Worm (Caenorhabditis elegans) whole organism, young adult: ENCODE measurements around the gene C34C12.8.

ENCODE experiments used
- C17E4.6 ChIP-seq: fragments of 200-800 bp; sonication (Bioruptor generic); IDR thresholded peaks from 2 replicates; pipeline ENCODE4 v1.3.6; 2022; ENCODE audit warnings: missing genetic modification reagents, missing genetic modification characterization, missing compliant biosample characterization
- D2030.7 ChIP-seq: fragments of 200-800 bp; sonication (Bioruptor generic); IDR thresholded peaks from 2 replicates; pipeline ENCODE4 v1.3.6; 2022; ENCODE audit warnings: missing genetic modification reagents, missing genetic modification characterization, missing compliant biosample characterization
- F33H1.4 ChIP-seq: fragments of 200-800 bp; sonication (Bioruptor generic); IDR thresholded peaks from 2 replicates; pipeline ENCODE4 v1.3.6; 2022; ENCODE audit warnings: missing genetic modification reagents, missing genetic modification characterization, missing compliant biosample characterization
- F37B4.10 ChIP-seq: fragments of 200-800 bp; sonication (Bioruptor generic); IDR thresholded peaks from 2 replicates; pipeline ENCODE4 v1.3.6; 2022; ENCODE audit warnings: missing genetic modification characterization, missing compliant biosample characterization
- K11D2.4 ChIP-seq: fragments of 200-800 bp; sonication (Bioruptor generic); IDR thresholded peaks from 2 replicates; pipeline ENCODE4 v1.3.6; 2022; ENCODE audit warnings: missing genetic modification reagents, missing genetic modification characterization, missing compliant biosample characterization
- T07F8.4 ChIP-seq: sonication (generic microtip); optimal IDR thresholded peaks from 2 replicates; lab custom pipeline; 2016; ENCODE audit warnings: mild to moderate bottlenecking, missing genetic modification characterization, moderate library complexity, missing compliant biosample characterization
- T26A5.8 ChIP-seq: sonication (generic microtip); optimal IDR thresholded peaks from 2 replicates; lab custom pipeline; 2016; ENCODE audit warnings: missing genetic modification characterization, missing compliant biosample characterization
- Y53G8AR.9 ChIP-seq: fragments of 200-800 bp; sonication (Bioruptor generic); conservative IDR thresholded peaks from 2 replicates; pipeline ENCODE4 v1.3.6; 2022; ENCODE audit warnings: missing genetic modification reagents, missing genetic modification characterization, missing compliant biosample characterization
- Y67H2A.10 ChIP-seq: fragments of 200-800 bp; sonication (Bioruptor generic); conservative IDR thresholded peaks from 2 replicates; pipeline ENCODE4 v1.3.6; 2022; ENCODE audit warnings: missing genetic modification reagents, missing genetic modification characterization, missing compliant biosample characterization
- Y79H2A.3 ChIP-seq: fragments of 200-800 bp; sonication (Bioruptor generic); conservative IDR thresholded peaks from 2 replicates; pipeline ENCODE4 v1.3.6; 2022; ENCODE audit warnings: missing genetic modification reagents, missing genetic modification characterization, missing compliant biosample characterization
- ZK185.1 ChIP-seq: sonication (generic microtip); optimal IDR thresholded peaks from 2 replicates; lab custom pipeline; 2016; ENCODE audit warnings: mild to moderate bottlenecking, missing genetic modification characterization, missing compliant biosample characterization; ENCODE audit not compliant: poor library complexity, severe bottlenecking
- akir-1 ChIP-seq: fragments of 200-800 bp; sonication (Bioruptor generic); optimal IDR thresholded peaks from 2 replicates; lab custom pipeline; 2018; ENCODE audit warnings: mild to moderate bottlenecking, missing genetic modification characterization, moderate library complexity, missing compliant biosample characterization
- ama-1 ChIP-seq, 3 experiments: fragments of 150-350 bp in 1 of 3; sonication (generic microtip) in 2 of 3; optimal IDR thresholded peaks; 2 replicates each; lab custom pipeline; 2014 to 2018; ENCODE audit warnings: missing biosample characterization in 2 of 3, missing genetic modification characterization in 2 of 3, missing genetic modification reagents in 2 of 3
- attf-3 ChIP-seq: fragments of 200-800 bp; sonication (Bioruptor generic); conservative IDR thresholded peaks from 2 replicates; pipeline ENCODE4 v1.3.6; 2022; ENCODE audit warnings: missing genetic modification reagents, missing genetic modification characterization, missing compliant biosample characterization
- attf-5 ChIP-seq: fragments of 200-800 bp; sonication (Bioruptor generic); optimal IDR thresholded peaks from 2 replicates; lab custom pipeline; 2018; ENCODE audit warnings: mild to moderate bottlenecking, missing genetic modification characterization, missing compliant biosample characterization
- bed-2 ChIP-seq: fragments of 200-800 bp; sonication (Bioruptor generic); IDR thresholded peaks from 2 replicates; pipeline ENCODE4 v1.3.6; 2022; ENCODE audit warnings: missing genetic modification reagents, missing genetic modification characterization, missing compliant biosample characterization
- cebp-1 ChIP-seq, 2 experiments: fragments of 200-800 bp in 1 of 2; sonication (Bioruptor generic) in 1 of 2; sonication (generic microtip) in 1 of 2; IDR thresholded peaks in 1 of 2; optimal IDR thresholded peaks in 1 of 2; 2 replicates each; pipeline versions ENCODE4 v1.3.6 to Lab custom; 2017 to 2022; ENCODE audit warnings: missing compliant biosample characterization in 2 of 2, missing genetic modification characterization in 2 of 2, mild to moderate bottlenecking in 1 of 2, missing genetic modification reagents in 1 of 2, moderate library complexity in 1 of 2
- ceh-91 ChIP-seq: fragments of 200-800 bp; sonication (Bioruptor generic); IDR thresholded peaks from 2 replicates; pipeline ENCODE4 v1.3.6; 2022; ENCODE audit warnings: missing genetic modification reagents, missing genetic modification characterization, missing compliant biosample characterization
- egl-18 ChIP-seq: fragments of 200-800 bp; sonication (Bioruptor generic); IDR thresholded peaks from 2 replicates; pipeline ENCODE4 v1.3.6; 2022; ENCODE audit warnings: missing genetic modification reagents, missing genetic modification characterization, missing compliant biosample characterization
- egrh-3 ChIP-seq: fragments of 200-800 bp; sonication (Bioruptor generic); IDR thresholded peaks from 2 replicates; pipeline ENCODE4 v1.3.6; 2022; ENCODE audit warnings: missing genetic modification reagents, missing genetic modification characterization, missing compliant biosample characterization
- ets-4 ChIP-seq: fragments of 200-800 bp; sonication (Bioruptor generic); optimal IDR thresholded peaks from 2 replicates; lab custom pipeline; 2018; ENCODE audit warnings: mild to moderate bottlenecking, missing genetic modification characterization, missing compliant biosample characterization
- him-1 ChIP-seq: sonication (generic microtip); optimal IDR thresholded peaks from 2 replicates; lab custom pipeline; 2016; ENCODE audit warnings: missing genotype, missing genetic modification reagents, missing genetic modification characterization, missing compliant biosample characterization
- hmg-1.2 ChIP-seq: fragments of 200-800 bp; sonication (Bioruptor generic); IDR thresholded peaks from 2 replicates; pipeline ENCODE4 v1.3.6; 2022; ENCODE audit warnings: missing genetic modification reagents, missing genetic modification characterization, missing compliant biosample characterization
- let-526 ChIP-seq: fragments of 200-800 bp; sonication (Bioruptor generic); IDR thresholded peaks from 2 replicates; pipeline ENCODE4 v1.3.6; 2022; ENCODE audit warnings: missing genetic modification reagents, missing genetic modification characterization, missing compliant biosample characterization
- lin-26 ChIP-seq: fragments of 200-800 bp; sonication (Bioruptor generic); IDR thresholded peaks from 2 replicates; pipeline ENCODE4 v1.3.6; 2022; ENCODE audit warnings: missing genetic modification reagents, missing genetic modification characterization, missing compliant biosample characterization
- lin-35 ChIP-seq, 3 experiments: fragments of 150-350 bp in 2 of 3; sonication (generic microtip) in 1 of 3; optimal IDR thresholded peaks; 2 replicates each; lab custom pipeline; 2014 to 2018; ENCODE audit warnings: missing biosample characterization in 3 of 3, missing genetic modification characterization in 3 of 3, missing genetic modification reagents in 3 of 3
- lin-40 ChIP-seq: sonication (generic microtip); optimal IDR thresholded peaks from 2 replicates; lab custom pipeline; 2016; ENCODE audit warnings: missing genetic modification characterization, mild to moderate bottlenecking, missing compliant biosample characterization, missing genotype, missing genetic modification reagents
- lsl-1 ChIP-seq: fragments of 200-800 bp; sonication (Bioruptor generic); optimal IDR thresholded peaks from 2 replicates; lab custom pipeline; 2018; ENCODE audit warnings: mild to moderate bottlenecking, missing genetic modification characterization, moderate library complexity, missing compliant biosample characterization
- madf-3 ChIP-seq: fragments of 200-800 bp; sonication (Bioruptor generic); IDR thresholded peaks from 2 replicates; pipeline ENCODE4 v1.3.6; 2022; ENCODE audit warnings: missing genetic modification reagents, missing genetic modification characterization, missing compliant biosample characterization
- madf-6 ChIP-seq: fragments of 200-800 bp; sonication (Bioruptor generic); IDR thresholded peaks from 2 replicates; pipeline ENCODE4 v1.3.6; 2022; ENCODE audit warnings: missing genetic modification reagents, missing genetic modification characterization, missing compliant biosample characterization
- madf-8 ChIP-seq: fragments of 200-800 bp; sonication (Bioruptor generic); conservative IDR thresholded peaks from 2 replicates; pipeline ENCODE4 v1.3.6; 2022; ENCODE audit warnings: missing genetic modification reagents, missing genetic modification characterization, missing compliant biosample characterization
- mcd-1 ChIP-seq: fragments of 200-800 bp; sonication (Bioruptor generic); IDR thresholded peaks from 2 replicates; pipeline ENCODE4 v1.3.6; 2022; ENCODE audit warnings: missing genetic modification reagents, missing genetic modification characterization, missing compliant biosample characterization
- nhr-27 ChIP-seq: fragments of 200-800 bp; sonication (Bioruptor generic); optimal IDR thresholded peaks from 2 replicates; lab custom pipeline; 2018; ENCODE audit warnings: mild to moderate bottlenecking, missing genetic modification characterization, moderate library complexity, missing compliant biosample characterization
- nhr-80 ChIP-seq: sonication (generic microtip); optimal IDR thresholded peaks from 2 replicates; lab custom pipeline; 2016; ENCODE audit warnings: missing genetic modification characterization, missing compliant biosample characterization
- pha-4 ChIP-seq: fragments of 150-350 bp; sonication (generic microtip); optimal IDR thresholded peaks from 2 replicates; lab custom pipeline; 2014; ENCODE audit warnings: missing biosample characterization, missing genetic modification reagents, missing genetic modification characterization
- rec-8 ChIP-seq, 2 experiments: sonication (generic microtip); optimal IDR thresholded peaks; 2 replicates each; lab custom pipeline; 2016; ENCODE audit warnings: mild to moderate bottlenecking in 2 of 2, missing genetic modification characterization in 2 of 2, missing genetic modification reagents in 2 of 2, missing genotype in 2 of 2, missing biosample characterization in 1 of 2, missing compliant biosample characterization in 1 of 2, moderate library complexity in 1 of 2
- repo-1 ChIP-seq: sonication (generic microtip); optimal IDR thresholded peaks from 2 replicates; lab custom pipeline; 2017; ENCODE audit warnings: mild to moderate bottlenecking, missing genetic modification characterization, missing compliant biosample characterization
- tbx-9 ChIP-seq: sonication (generic microtip); optimal IDR thresholded peaks from 2 replicates; lab custom pipeline; 2016; ENCODE audit warnings: borderline replicate concordance, missing genetic modification characterization, inconsistent platforms, missing compliant biosample characterization
- zfh-2 ChIP-seq: fragments of 200-800 bp; sonication (Bioruptor generic); conservative IDR thresholded peaks from 2 replicates; pipeline ENCODE4 v1.3.6; 2022; ENCODE audit warnings: missing genetic modification reagents, missing genetic modification characterization, missing compliant biosample characterization
- ztf-22 ChIP-seq: fragments of 200-800 bp; sonication (Bioruptor generic); optimal IDR thresholded peaks from 2 replicates; lab custom pipeline; 2018; ENCODE audit warnings: mild to moderate bottlenecking, missing genetic modification characterization, moderate library complexity, missing compliant biosample characterization
- ztf-25 ChIP-seq: fragments of 200-800 bp; sonication (Bioruptor generic); IDR thresholded peaks from 2 replicates; pipeline ENCODE4 v1.3.6; 2022; ENCODE audit warnings: missing genetic modification reagents, missing genetic modification characterization, missing compliant biosample characterization
- ztf-6 ChIP-seq: fragments of 200-800 bp; sonication (Bioruptor generic); IDR thresholded peaks from 2 replicates; pipeline ENCODE4 v1.3.6; 2022; ENCODE audit warnings: missing genetic modification reagents, missing genetic modification characterization, missing compliant biosample characterization

C34C12.8 gene

ce11 chrIII:3488224-3488623 is 28.0 kb downstream of the C34C12.8 start, which contains the start of gene C34C12.7:
C34C12.7 (minus strand) TSS chrIII:3488341.
- no peak for TF ChIP-seq egrh-3 (GFP tag; lab: Robert Waterston, UW)
- peak; percentile 65 for TF ChIP-seq hmg-1.2 (GFP tag; lab: Robert Waterston, UW)

- TF ChIP-seq nhr-80 (tag; lab: Kevin White, UChicago) (no peak), let-526 (GFP tag; lab: Robert Waterston, UW) (no peak), lin-35 (GFP tag; optimal IDR thresholded peaks at IDR 0.05; lab: Kevin White, UChicago) (no peak), lin-26 (GFP tag; lab: Robert Waterston, UW) (no peak), nhr-27 (tag; lab: Kevin White, UChicago) (no peak), T07F8.4 (tag; lab: Kevin White, UChicago) (no peak), madf-8 (GFP tag; lab: Robert Waterston, UW) (no peak), ZK185.1 (no peak), lsl-1 (GFP tag; lab: Kevin White, UChicago) (no peak), pha-4 (tag; lab: Kevin White, UChicago) (no peak), madf-3 (GFP tag; lab: Robert Waterston, UW) (no peak)
These were observed 32.9 kb downstream of the C34C12.8 start, which contains the start of gene gly-14 for ce11 chrIII:3493138-3493537. gly-14 (minus strand) TSS chrIII:3493238.

- TF ChIP-seq akir-1 (GFP tag; lab: Kevin White, UChicago) = no peak
- no peak for TF ChIP-seq tbx-9 (tag; lab: Kevin White, UChicago)
- TF ChIP-seq lin-40 (tag; lab: Kevin White, UChicago) = no peak
- TF ChIP-seq ztf-6 (GFP tag; lab: Robert Waterston, UW) = no peak
- no peak for TF ChIP-seq K11D2.4 (GFP tag; lab: Robert Waterston, UW)
- no peak for TF ChIP-seq zfh-2 (GFP tag; lab: Robert Waterston, UW)
- no peak for TF ChIP-seq egl-18 (GFP tag; lab: Robert Waterston, UW)
- TF ChIP-seq rec-8 (tag; optimal IDR thresholded peaks at IDR 0.05; lab: Kevin White, UChicago) = no peak
- no peak for TF ChIP-seq ets-4
- TF ChIP-seq him-1 = no peak
- TF ChIP-seq, all 124 proteins: peak for 0
These were observed 38.8 kb downstream of the C34C12.8 start, which contains the start of gene M01F1.9 for ce11 chrIII:3498957-3499356. M01F1.9 (minus strand) TSS chrIII:3499057.

- peak; percentile 57; the same call in 1 of the 2 replicates for TF ChIP-seq attf-3 (GFP tag; lab: Robert Waterston, UW)
- TF ChIP-seq bed-2 (GFP tag; lab: Robert Waterston, UW) = 0 out of 2 replicates have a peak, but pooled peaks have one; percentile 35
- 0 out of 2 replicates have a peak, but pooled peaks have one; percentile 20 for TF ChIP-seq D2030.7 (GFP tag; lab: Robert Waterston, UW)
- 0 out of 2 replicates have a peak, but pooled peaks have one; percentile 36 for TF ChIP-seq Y67H2A.10 (GFP tag; lab: Robert Waterston, UW)
- no peak for TF ChIP-seq Y53G8AR.9
- no peak for TF ChIP-seq ztf-22 (GFP tag; lab: Kevin White, UChicago)
- peak; percentile 41 for TF ChIP-seq madf-6 (GFP tag; lab: Robert Waterston, UW)
- no peak for TF ChIP-seq ztf-25
- TF ChIP-seq ama-1 (optimal IDR thresholded peaks at IDR 0.05; lab: Kevin White, UChicago) = no peak
- no peak for TF ChIP-seq ama-1 (GFP tag; optimal IDR thresholded peaks at IDR 0.05; lab: Kevin White, UChicago)
- TF ChIP-seq repo-1 (tag; lab: Kevin White, UChicago) = no peak
- no peak for TF ChIP-seq F37B4.10 (GFP tag; lab: Robert Waterston, UW)
- TF ChIP-seq T26A5.8 = no peak
- peak; percentile 12 for TF ChIP-seq attf-5 (GFP tag; lab: Kevin White, UChicago)
- TF ChIP-seq C17E4.6 (GFP tag; lab: Robert Waterston, UW) = no peak
- TF ChIP-seq K11D2.4 (GFP tag; lab: Robert Waterston, UW) = peak; percentile 39; the same call in 1 of the 2 replicates
- 0 out of 2 replicates have a peak, but pooled peaks have one; percentile 28 for TF ChIP-seq F33H1.4 (GFP tag; lab: Robert Waterston, UW)
- no peak for TF ChIP-seq ceh-91
- TF ChIP-seq cebp-1 (GFP tag; IDR thresholded peaks at IDR 0.05; lab: Robert Waterston, UW) = no peak
- TF ChIP-seq cebp-1 (tag; optimal IDR thresholded peaks at IDR 0.05; lab: Kevin White, UChicago) = peak; percentile 25
- peak; percentile 65 for TF ChIP-seq mcd-1 (GFP tag; lab: Robert Waterston, UW)
- no peak for TF ChIP-seq Y79H2A.3 (GFP tag; lab: Robert Waterston, UW)
These were observed 39.6 kb downstream of the C34C12.8 start for ce11 chrIII:3499850-3500249.
